Worm (Caenorhabditis elegans) whole organism, L3 larva: ENCODE results near the gene EEED8.12.

Experiments
- daf-12 ChIP-seq: fragments of 150-350 bp; optimal IDR thresholded peaks from 2 replicates; lab custom pipeline; 2014; ENCODE audit warnings: missing biosample characterization, missing genetic modification reagents, missing genetic modification characterization
- nhr-25 ChIP-seq: sonication (generic microtip); optimal IDR thresholded peaks from 2 replicates; lab custom pipeline; 2017; ENCODE audit warnings: missing biosample characterization, missing genetic modification characterization
- nhr-77 ChIP-seq: fragments of 150-350 bp; optimal IDR thresholded peaks from 2 replicates; lab custom pipeline; 2014; ENCODE audit warnings: missing biosample characterization, missing genetic modification characterization
- sea-2 ChIP-seq: fragments of 150-350 bp; sonication (generic microtip); optimal IDR thresholded peaks from 4 replicates; lab custom pipeline; 2014; ENCODE audit warnings: missing biosample characterization, missing genetic modification reagents, missing genetic modification characterization
- unc-62 ChIP-seq: fragments of 150-350 bp; sonication (generic microtip); optimal IDR thresholded peaks from 4 replicates; lab custom pipeline; 2014; ENCODE audit warnings: missing biosample characterization, missing genetic modification reagents, missing genetic modification characterization
- zag-1 ChIP-seq: fragments of 150-350 bp; optimal IDR thresholded peaks from 2 replicates; lab custom pipeline; 2014; ENCODE audit warnings: missing biosample characterization, missing genetic modification characterization

- TF ChIP-seq sea-2 (GFP tag; lab: Kevin White, UChicago), result no peak
- TF ChIP-seq nhr-25, result no peak
- TF ChIP-seq unc-62, result no peak
- no peak for TF ChIP-seq nhr-77 (tag; lab: Kevin White, UChicago)
- TF ChIP-seq daf-12 (tag; lab: Kevin White, UChicago), result no peak
- no peak for TF ChIP-seq zag-1 (tag; lab: Kevin White, UChicago)
These were observed 40.4 kb upstream of the EEED8.12 start for ce11 chrII:5449219-5449618.
